Fruit fly (Drosophila melanogaster) whole organism, wandering third instar larva: ENCODE data around the gene Gmap.

Experiments used
- CG32264 ChIP-seq: fragments of 200-800 bp; sonication (Bioruptor generic); optimal IDR thresholded peaks from 2 replicates; lab custom pipeline; 2016; ENCODE audit warnings: missing biosample characterization, missing genetic modification characterization
- Dfd ChIP-seq: fragments of >200 bp; optimal IDR thresholded peaks from 2 replicates; lab custom pipeline; 2017; ENCODE audit warnings: missing biosample characterization, missing genetic modification characterization
- Hnf4 ChIP-seq: fragments of 200-800 bp; sonication (Bioruptor generic); optimal IDR thresholded peaks from 2 replicates; lab custom pipeline; 2016; ENCODE audit warnings: missing biosample characterization, mild to moderate bottlenecking, missing genetic modification characterization
- Hr83 ChIP-seq: fragments of 200-300 bp; sonication (Bioruptor generic); optimal IDR thresholded peaks from 2 replicates; lab custom pipeline; 2016; ENCODE audit warnings: missing biosample characterization, mild to moderate bottlenecking, missing genetic modification characterization, moderate library complexity; ENCODE audit not compliant: poor library complexity, severe bottlenecking
- Myc ChIP-seq: fragments of >200 bp; optimal IDR thresholded peaks from 2 replicates; lab custom pipeline; 2017
- dsf ChIP-seq: sonication (Bioruptor generic); optimal IDR thresholded peaks from 2 replicates; lab custom pipeline; 2016; ENCODE audit warnings: missing biosample characterization, missing genetic modification characterization, borderline replicate concordance
- h ChIP-seq: fragments of 200-800 bp; sonication (Bioruptor generic); optimal IDR thresholded peaks from 3 replicates; lab custom pipeline; 2016; ENCODE audit warnings: missing biosample characterization, mild to moderate bottlenecking, missing genetic modification characterization
- lola ChIP-seq: fragments of >200 bp; optimal IDR thresholded peaks from 2 replicates; lab custom pipeline; 2017; ENCODE audit warnings: missing biosample characterization, missing genetic modification characterization
- pan ChIP-seq: fragments of >200 bp; optimal IDR thresholded peaks from 2 replicates; lab custom pipeline; 2017
- psq ChIP-seq: fragments of 200-800 bp; sonication (Bioruptor generic); optimal IDR thresholded peaks from 3 replicates; lab custom pipeline; 2017; ENCODE audit warnings: missing biosample characterization, mild to moderate bottlenecking, missing genetic modification characterization, moderate library complexity
- sage ChIP-seq: fragments of 200-800 bp; sonication (Bioruptor generic); optimal IDR thresholded peaks from 2 replicates; lab custom pipeline; 2016; ENCODE audit warnings: missing biosample characterization, mild to moderate bottlenecking, missing genetic modification characterization
- sv ChIP-seq: fragments of 200-800 bp; sonication (Bioruptor generic); optimal IDR thresholded peaks from 3 replicates; lab custom pipeline; 2016; ENCODE audit warnings: missing biosample characterization, missing genetic modification characterization
- tai ChIP-seq: sonication (Bioruptor generic); optimal IDR thresholded peaks from 2 replicates; lab custom pipeline; 2016; ENCODE audit warnings: missing biosample characterization, missing genetic modification characterization

- TF ChIP-seq h (no peak), Dfd (no peak), tai (GFP tag; lab: Kevin White, UChicago) (no peak), Myc (lab: Kevin White, UChicago) (no peak), dsf (GFP tag; lab: Kevin White, UChicago) (no peak), pan (lab: Kevin White, UChicago) (no peak), Hr83 (GFP tag; lab: Kevin White, UChicago) (no peak), psq (GFP tag; lab: Kevin White, UChicago) (no peak), sv (GFP tag; lab: Kevin White, UChicago) (no peak), sage (GFP tag; lab: Kevin White, UChicago) (no peak), CG32264 (GFP tag; lab: Kevin White, UChicago) (no peak), Hnf4 (GFP tag; lab: Kevin White, UChicago) (no peak), lola (GFP tag; lab: Kevin White, UChicago) (no peak)
These were observed 3.8 kb downstream of the Gmap start for dm6 chrX:15490519-15490918.
